Worm (Caenorhabditis elegans) whole organism, L3 larva: ENCODE measurements around the gene D2045.9.

ENCODE experiments used
- R02D3.7 ChIP-seq: fragments of 150-350 bp; optimal IDR thresholded peaks from 2 replicates; lab custom pipeline; 2014; ENCODE audit warnings: missing biosample characterization, missing genetic modification characterization
- ZK546.5 ChIP-seq: sonication (generic microtip); optimal IDR thresholded peaks from 2 replicates; lab custom pipeline; 2017; ENCODE audit warnings: missing biosample characterization, missing genetic modification characterization
- aly-2 ChIP-seq: fragments of 150-350 bp; optimal IDR thresholded peaks from 2 replicates; lab custom pipeline; 2014; ENCODE audit warnings: missing biosample characterization, missing genetic modification characterization
- ama-1 ChIP-seq: fragments of 150-350 bp; optimal IDR thresholded peaks from 2 replicates; lab custom pipeline; 2018
- ceh-16 ChIP-seq: sonication (generic microtip); optimal IDR thresholded peaks from 2 replicates; lab custom pipeline; 2017; ENCODE audit warnings: missing biosample characterization, missing genetic modification characterization
- ceh-28 ChIP-seq: fragments of 150-350 bp; optimal IDR thresholded peaks from 2 replicates; lab custom pipeline; 2014; ENCODE audit warnings: missing biosample characterization, missing genetic modification reagents, missing genetic modification characterization
- ceh-82 ChIP-seq: fragments of 150-350 bp; optimal IDR thresholded peaks from 2 replicates; lab custom pipeline; 2014; ENCODE audit warnings: missing biosample characterization, missing genetic modification characterization
- ceh-9 ChIP-seq: sonication (generic microtip); optimal IDR thresholded peaks from 2 replicates; lab custom pipeline; 2018; ENCODE audit warnings: missing biosample characterization, missing genetic modification characterization
- daf-12 ChIP-seq: fragments of 150-350 bp; optimal IDR thresholded peaks from 2 replicates; lab custom pipeline; 2014; ENCODE audit warnings: missing biosample characterization, missing genetic modification reagents, missing genetic modification characterization
- egl-27 ChIP-seq: sonication (generic microtip); optimal IDR thresholded peaks from 4 replicates; lab custom pipeline; 2017; ENCODE audit warnings: missing biosample characterization, missing genetic modification reagents, missing genetic modification characterization
- egl-5 ChIP-seq: fragments of 150-350 bp; optimal IDR thresholded peaks from 2 replicates; lab custom pipeline; 2017; ENCODE audit warnings: missing biosample characterization, missing genetic modification reagents, missing genetic modification characterization, inconsistent platforms
- elt-1 ChIP-seq: fragments of 150-350 bp; optimal IDR thresholded peaks from 2 replicates; lab custom pipeline; 2014; ENCODE audit warnings: missing biosample characterization, missing genetic modification characterization
- elt-2 ChIP-seq: sonication (generic microtip); optimal IDR thresholded peaks from 2 replicates; lab custom pipeline; 2016; ENCODE audit warnings: missing genetic modification reagents, mild to moderate bottlenecking, missing genetic modification characterization, missing compliant biosample characterization
- elt-3 ChIP-seq, 3 experiments: fragments of 150-350 bp in 1 of 3; sonication (generic microtip) in 2 of 3; optimal IDR thresholded peaks; 2 replicates in 2 of 3; 4 replicates in 1 of 3; lab custom pipeline; 2014 to 2017; ENCODE audit warnings: missing biosample characterization in 3 of 3, missing genetic modification characterization in 3 of 3
- eor-1 ChIP-seq, 2 experiments: fragments of 150-350 bp; optimal IDR thresholded peaks; 2 replicates each; lab custom pipeline; 2014 to 2018; ENCODE audit warnings: missing biosample characterization in 2 of 2, missing genetic modification characterization in 2 of 2
- fkh-10 ChIP-seq: sonication (generic microtip); optimal IDR thresholded peaks from 2 replicates; lab custom pipeline; 2017; ENCODE audit warnings: missing biosample characterization, missing genetic modification reagents, missing genetic modification characterization
- fkh-2 ChIP-seq: fragments of 150-350 bp; optimal IDR thresholded peaks from 2 replicates; lab custom pipeline; 2014; ENCODE audit warnings: missing biosample characterization, missing genetic modification reagents, missing genetic modification characterization
- fos-1 ChIP-seq: fragments of 150-350 bp; optimal IDR thresholded peaks from 2 replicates; lab custom pipeline; 2014; ENCODE audit warnings: missing biosample characterization, missing genetic modification characterization
- hmg-11 ChIP-seq: sonication (generic microtip); optimal IDR thresholded peaks from 2 replicates; lab custom pipeline; 2016; ENCODE audit warnings: missing genetic modification characterization, missing compliant biosample characterization
- jun-1 ChIP-seq: fragments of 150-350 bp; optimal IDR thresholded peaks from 2 replicates; lab custom pipeline; 2014; ENCODE audit warnings: missing biosample characterization, missing genetic modification reagents, missing genetic modification characterization
- lin-15B ChIP-seq: fragments of 150-350 bp; optimal IDR thresholded peaks from 2 replicates; lab custom pipeline; 2014; ENCODE audit warnings: missing biosample characterization, missing genetic modification characterization
- lin-39 ChIP-seq: fragments of 150-350 bp; optimal IDR thresholded peaks from 2 replicates; lab custom pipeline; 2018; ENCODE audit warnings: missing biosample characterization, missing genetic modification reagents, missing genetic modification characterization
- lsy-12 ChIP-seq: sonication (generic microtip); optimal IDR thresholded peaks from 2 replicates; lab custom pipeline; 2016; ENCODE audit warnings: mild to moderate bottlenecking, missing genetic modification characterization, missing compliant biosample characterization
- mdl-1 ChIP-seq: fragments of 150-350 bp; optimal IDR thresholded peaks from 2 replicates; lab custom pipeline; 2014; ENCODE audit warnings: missing biosample characterization, missing genetic modification characterization
- nfya-1 ChIP-seq: sonication (generic microtip); optimal IDR thresholded peaks from 2 replicates; lab custom pipeline; 2017; ENCODE audit warnings: missing genetic modification characterization, mild to moderate bottlenecking, missing compliant biosample characterization, antibody characterized with exemption, moderate library complexity; ENCODE audit not compliant: insufficient read depth
- nhr-11 ChIP-seq: fragments of 150-350 bp; optimal IDR thresholded peaks from 2 replicates; lab custom pipeline; 2014; ENCODE audit warnings: missing biosample characterization, missing genetic modification characterization
- nhr-12 ChIP-seq: fragments of 150-350 bp; optimal IDR thresholded peaks from 2 replicates; lab custom pipeline; 2014; ENCODE audit warnings: missing biosample characterization, missing genetic modification characterization
- nhr-23 ChIP-seq: fragments of 150-350 bp; optimal IDR thresholded peaks from 2 replicates; lab custom pipeline; 2014; ENCODE audit warnings: missing biosample characterization, missing genetic modification reagents, missing genetic modification characterization
- nhr-237 ChIP-seq: fragments of 150-350 bp; optimal IDR thresholded peaks from 2 replicates; lab custom pipeline; 2014; ENCODE audit warnings: missing biosample characterization, missing genetic modification characterization
- nhr-25 ChIP-seq: sonication (generic microtip); optimal IDR thresholded peaks from 2 replicates; lab custom pipeline; 2017; ENCODE audit warnings: missing biosample characterization, missing genetic modification characterization
- nhr-28 ChIP-seq: fragments of 150-350 bp; optimal IDR thresholded peaks from 2 replicates; lab custom pipeline; 2014; ENCODE audit warnings: missing biosample characterization, missing genetic modification characterization
- nhr-43 ChIP-seq: sonication (generic microtip); optimal IDR thresholded peaks from 2 replicates; lab custom pipeline; 2016; ENCODE audit warnings: mild to moderate bottlenecking, missing genetic modification characterization, missing compliant biosample characterization; ENCODE audit not compliant: poor library complexity, severe bottlenecking
- nhr-67 ChIP-seq: fragments of 150-350 bp; optimal IDR thresholded peaks from 2 replicates; lab custom pipeline; 2014; ENCODE audit warnings: missing biosample characterization, missing genetic modification characterization
- nhr-77 ChIP-seq: fragments of 150-350 bp; optimal IDR thresholded peaks from 2 replicates; lab custom pipeline; 2014; ENCODE audit warnings: missing biosample characterization, missing genetic modification characterization
- pha-4 ChIP-seq: fragments of 150-350 bp; optimal IDR thresholded peaks from 2 replicates; lab custom pipeline; 2014; ENCODE audit warnings: missing biosample characterization, missing genetic modification reagents, missing genetic modification characterization
- pqm-1 ChIP-seq: fragments of 150-350 bp; optimal IDR thresholded peaks from 2 replicates; lab custom pipeline; 2017; ENCODE audit warnings: missing biosample characterization, missing genetic modification characterization, inconsistent platforms
- sea-2 ChIP-seq: fragments of 150-350 bp; sonication (generic microtip); optimal IDR thresholded peaks from 4 replicates; lab custom pipeline; 2014; ENCODE audit warnings: missing biosample characterization, missing genetic modification reagents, missing genetic modification characterization
- skn-1 ChIP-seq: fragments of 150-350 bp; optimal IDR thresholded peaks from 2 replicates; lab custom pipeline; 2014; ENCODE audit warnings: missing biosample characterization, missing genetic modification characterization
- snpc-4 ChIP-seq: fragments of 150-350 bp; optimal IDR thresholded peaks from 2 replicates; lab custom pipeline; 2014; ENCODE audit warnings: missing biosample characterization, missing genetic modification characterization
- tbx-2 ChIP-seq: sonication (generic microtip); optimal IDR thresholded peaks from 2 replicates; lab custom pipeline; 2016; ENCODE audit warnings: mild to moderate bottlenecking, missing genetic modification characterization, missing compliant biosample characterization
- unc-39 ChIP-seq: sonication (generic microtip); optimal IDR thresholded peaks from 4 replicates; lab custom pipeline; 2017; ENCODE audit warnings: missing biosample characterization, missing genetic modification characterization
- unc-62 ChIP-seq: fragments of 150-350 bp; sonication (generic microtip); optimal IDR thresholded peaks from 4 replicates; lab custom pipeline; 2014; ENCODE audit warnings: missing biosample characterization, missing genetic modification reagents, missing genetic modification characterization
- zag-1 ChIP-seq: fragments of 150-350 bp; optimal IDR thresholded peaks from 2 replicates; lab custom pipeline; 2014; ENCODE audit warnings: missing biosample characterization, missing genetic modification characterization
- ztf-11 ChIP-seq: fragments of 150-350 bp; optimal IDR thresholded peaks from 2 replicates; lab custom pipeline; 2014; ENCODE audit warnings: missing biosample characterization, missing genetic modification characterization
- ztf-4 ChIP-seq: fragments of 150-350 bp; optimal IDR thresholded peaks from 2 replicates; lab custom pipeline; 2014; ENCODE audit warnings: missing biosample characterization, missing genetic modification characterization

Gene D2045.9

DNA sequence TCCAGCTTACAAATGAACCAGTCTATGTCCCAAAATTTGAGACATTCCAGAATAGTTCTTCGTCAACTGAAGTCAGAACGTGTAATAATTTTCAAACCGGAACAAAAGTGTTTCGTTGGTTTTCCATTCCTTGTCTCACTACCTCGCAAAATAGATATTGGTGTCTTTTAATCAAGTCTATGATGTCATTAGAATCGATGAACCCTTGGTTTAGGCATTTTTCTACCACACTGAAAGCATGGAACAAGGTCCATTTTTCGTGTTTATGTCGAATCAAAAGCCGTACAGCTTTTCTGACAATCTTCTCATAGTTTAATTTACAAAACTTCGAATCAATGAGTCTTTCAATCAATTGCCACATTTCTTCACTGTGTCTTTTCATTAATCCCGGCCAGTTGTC lies 28.3 kb upstream of the D2045.9 start, which contains the start of gene H04D03.7:
TSS of gene H04D03.7 (minus strand) at position 101 of the 400 bp plus-strand sequence.
- no peak for TF ChIP-seq lin-15B (tag; lab: Kevin White, UChicago)
- no peak for TF ChIP-seq tbx-2 (tag; lab: Kevin White, UChicago)
- no peak for TF ChIP-seq sea-2 (GFP tag; lab: Kevin White, UChicago)
- no peak for TF ChIP-seq fos-1
- TF ChIP-seq lsy-12 (tag; lab: Kevin White, UChicago): no peak
- TF ChIP-seq lin-39 (tag; lab: Kevin White, UChicago): no peak
- no peak for TF ChIP-seq fkh-10 (GFP tag; lab: Kevin White, UChicago)
- no peak for TF ChIP-seq ceh-16 (tag; lab: Kevin White, UChicago)
- no peak for TF ChIP-seq nhr-77 (tag; lab: Kevin White, UChicago)
- no peak for TF ChIP-seq ceh-82 (tag; lab: Kevin White, UChicago)
- TF ChIP-seq daf-12: no peak
- TF ChIP-seq eor-1 (tag; optimal IDR thresholded peaks at IDR 0.05; lab: Kevin White, UChicago): no peak
- no peak for TF ChIP-seq hmg-11
- TF ChIP-seq elt-1 (tag; lab: Kevin White, UChicago): no peak
- TF ChIP-seq mdl-1 (tag; lab: Kevin White, UChicago): no peak
- TF ChIP-seq snpc-4: no peak

ce11 chrIII:10451012-10451411 lies 24.0 kb upstream of the D2045.9 start, which contains the start of gene H04D03.4:
Gene H04D03.4 (minus strand): TSS chrIII:10451112.
- no peak for TF ChIP-seq nhr-23 (tag; lab: Kevin White, UChicago)
- no peak for TF ChIP-seq aly-2 (tag; lab: Kevin White, UChicago)
- TF ChIP-seq ceh-28 (tag; lab: Kevin White, UChicago): no peak
- TF ChIP-seq zag-1 (tag; lab: Kevin White, UChicago): no peak
- TF ChIP-seq nhr-43 (tag; lab: Kevin White, UChicago): no peak

DNA sequence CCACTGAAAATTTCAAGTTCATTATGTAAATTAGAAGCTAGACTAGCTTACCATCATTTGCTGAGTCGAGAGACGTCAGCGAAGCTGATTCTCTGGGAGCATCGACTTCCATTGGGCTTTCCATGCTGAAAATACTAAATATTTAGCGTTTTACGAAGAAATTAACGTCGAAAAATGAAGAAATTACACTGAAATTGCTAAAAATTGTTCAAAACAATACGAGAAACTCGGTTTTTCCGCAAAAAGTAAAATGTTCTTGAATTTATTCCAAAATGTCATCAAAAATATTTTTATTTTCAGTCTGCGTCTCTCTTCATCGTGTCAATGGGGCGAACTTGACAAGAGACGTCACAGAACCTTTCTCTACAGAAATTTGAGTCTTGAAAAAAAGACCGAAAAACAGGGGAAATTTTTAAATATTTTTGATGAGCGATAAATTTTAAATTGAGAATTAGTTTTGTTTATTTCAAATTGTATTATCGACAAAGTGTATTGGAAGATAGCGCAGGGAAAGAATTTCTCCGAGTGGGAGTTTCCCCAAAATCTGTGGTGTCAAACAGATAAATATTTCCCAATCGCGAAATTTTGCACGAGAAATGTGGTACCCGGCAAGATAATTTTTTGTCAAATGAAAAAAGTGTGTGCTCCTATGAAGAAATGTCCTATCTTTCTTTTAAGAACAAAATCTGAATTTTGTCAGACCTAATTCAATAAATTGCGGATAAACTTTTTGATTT lies 14.4 kb upstream of the D2045.9 start, which contains the start of gene ecps-1:
TSS of gene ecps-1 (minus strand) at position 125 of the 737 bp plus-strand sequence.
- peak; percentile 45 for TF ChIP-seq nhr-11 (tag; lab: Kevin White, UChicago)
- peak; percentile 97 for TF ChIP-seq skn-1
- peak; percentile 89 for TF ChIP-seq nhr-23 (tag; lab: Kevin White, UChicago)
- no peak for TF ChIP-seq eor-1 (tag; optimal IDR thresholded peaks at IDR 0.05; lab: Kevin White, UChicago)
- TF ChIP-seq fos-1: no peak
- peak; percentile 63 for TF ChIP-seq jun-1
- no peak for TF ChIP-seq ceh-9 (tag; lab: Kevin White, UChicago)
- no peak for TF ChIP-seq unc-39 (tag; lab: Kevin White, UChicago)
- no peak for TF ChIP-seq elt-3 (tag; optimal IDR thresholded peaks at IDR 0.05; lab: Kevin White, UChicago)
- no peak for TF ChIP-seq egl-27 (tag; lab: Kevin White, UChicago)
- peak; percentile 51 for TF ChIP-seq elt-2 (tag; lab: Kevin White, UChicago)
- TF ChIP-seq elt-1 (tag; lab: Kevin White, UChicago): peak; percentile 13
- peak; percentile 32 for TF ChIP-seq lin-39 (tag; lab: Kevin White, UChicago)
- TF ChIP-seq aly-2 (tag; lab: Kevin White, UChicago): no peak
- TF ChIP-seq daf-12: no peak
- peak; percentile 62 for TF ChIP-seq ceh-82 (tag; lab: Kevin White, UChicago)
- no peak for TF ChIP-seq ceh-16 (tag; lab: Kevin White, UChicago)
- TF ChIP-seq ztf-4 (tag; lab: Kevin White, UChicago): no peak
- peak; percentile 89 for TF ChIP-seq nhr-43 (tag; lab: Kevin White, UChicago)
- TF ChIP-seq fkh-10 (GFP tag; lab: Kevin White, UChicago): peak; percentile 53
- peak; percentile 68 for TF ChIP-seq snpc-4
- peak; percentile 97 for TF ChIP-seq pha-4
- no peak for TF ChIP-seq ztf-11 (tag; lab: Kevin White, UChicago)
- TF ChIP-seq nhr-25 (tag; lab: Kevin White, UChicago): peak; percentile 76
- TF ChIP-seq ceh-28 (tag; lab: Kevin White, UChicago): peak; percentile 77
- TF ChIP-seq nhr-67 (tag; lab: Kevin White, UChicago): no peak
- no peak for TF ChIP-seq tbx-2 (tag; lab: Kevin White, UChicago)
- no peak for TF ChIP-seq nhr-12
- TF ChIP-seq sea-2 (GFP tag; lab: Kevin White, UChicago): no peak
- peak; percentile 93 for TF ChIP-seq lin-15B (tag; lab: Kevin White, UChicago)
- no peak for TF ChIP-seq ama-1 (lab: Kevin White, UChicago)
- peak; percentile 7 for TF ChIP-seq egl-5 (tag; lab: Kevin White, UChicago)
- TF ChIP-seq nhr-28 (tag; lab: Kevin White, UChicago): no peak
- no peak for TF ChIP-seq fkh-2
- TF ChIP-seq nhr-77 (tag; lab: Kevin White, UChicago): no peak
- TF ChIP-seq mdl-1 (tag; lab: Kevin White, UChicago): peak; percentile 32
- no peak for TF ChIP-seq nhr-237 (tag; lab: Kevin White, UChicago)
- peak; percentile 86 for TF ChIP-seq R02D3.7 (tag; lab: Kevin White, UChicago)
- peak; percentile 81 for TF ChIP-seq lsy-12 (tag; lab: Kevin White, UChicago)
- TF ChIP-seq zag-1 (tag; lab: Kevin White, UChicago): peak; percentile 9
- TF ChIP-seq unc-62: peak; percentile 12
- no peak for TF ChIP-seq nfya-1
- TF ChIP-seq hmg-11: no peak
- peak; percentile 57 for TF ChIP-seq pqm-1 (tag; lab: Kevin White, UChicago)
- TF ChIP-seq ZK546.5 (tag; lab: Kevin White, UChicago): no peak
